Fruit fly (Drosophila melanogaster): Measurements from ENCODE around the gene Gr61a.
A peak's percentile ranks its signal among the peaks of the same experiment; 100 is the strongest.

Gene Gr61a

dm6 chr3L:841260-841659 is at the start of gene Gr61a, which contains the start of gene JMJD5:
Gene Gr61a (plus strand): TSS chr3L:841451.
Gene JMJD5 (minus strand): TSS chr3L:841360.
- TF ChIP-seq noc (tag; optimal IDR thresholded peaks at IDR 0.05): no peak

dm6 chr3L:793733-794320 is 47.4 kb upstream of the Gr61a start:
- TF ChIP-seq noc (tag; optimal IDR thresholded peaks at IDR 0.05): no peak

dm6 chr3L:794462-794861 is 46.8 kb upstream of the Gr61a start:
- TF ChIP-seq noc (tag; optimal IDR thresholded peaks at IDR 0.05): no peak

dm6 chr3L:795001-795400 is 46.2 kb upstream of the Gr61a start:
- no peak for TF ChIP-seq noc (tag; optimal IDR thresholded peaks at IDR 0.05)

dm6 chr3L:796926-797802 is 44.1 kb upstream of the Gr61a start:
- no peak for TF ChIP-seq noc (tag; optimal IDR thresholded peaks at IDR 0.05)

- TF ChIP-seq noc (tag; optimal IDR thresholded peaks at IDR 0.05): no peak
Observed at dm6 chr3L:799837-800513, 41.3 kb upstream of the Gr61a start.

- TF ChIP-seq noc (tag; optimal IDR thresholded peaks at IDR 0.05): no peak
Observed at dm6 chr3L:801860-802462, 39.3 kb upstream of the Gr61a start.

dm6 chr3L:802700-803273 is 38.5 kb upstream of the Gr61a start:
- peak; percentile 19 for TF ChIP-seq noc (tag; optimal IDR thresholded peaks at IDR 0.05)

dm6 chr3L:803951-804350 is 37.3 kb upstream of the Gr61a start, which contains the start of gene CG13898:
Gene CG13898 (minus strand): TSS chr3L:804051.
- TF ChIP-seq noc (tag; optimal IDR thresholded peaks at IDR 0.05): no peak

- TF ChIP-seq noc (tag; optimal IDR thresholded peaks at IDR 0.05): no peak
Observed at dm6 chr3L:804557-805260, 36.5 kb upstream of the Gr61a start.

dm6 chr3L:805642-806218 is 35.5 kb upstream of the Gr61a start:
- TF ChIP-seq noc (tag; optimal IDR thresholded peaks at IDR 0.05): no peak

- no peak for TF ChIP-seq noc (tag; optimal IDR thresholded peaks at IDR 0.05)
Observed at dm6 chr3L:807456-807855, 33.8 kb upstream of the Gr61a start.

dm6 chr3L:808725-809537 is 32.3 kb upstream of the Gr61a start:
- TF ChIP-seq noc (tag; optimal IDR thresholded peaks at IDR 0.05): no peak

- TF ChIP-seq noc (tag; optimal IDR thresholded peaks at IDR 0.05): no peak
Observed at dm6 chr3L:809538-809805, 31.8 kb upstream of the Gr61a start.
